Worm (Caenorhabditis elegans): ENCODE measurements around the gene Y71H2B.11.

ce11 chrIII:2597753-2598152 lies 6.0 kb upstream of the Y71H2B.11 start, which contains the start of gene mdt-19:
- TF ChIP-seq W03F9.2 (tag; optimal IDR thresholded peaks at IDR 0.05): no peak
- TF ChIP-seq dao-5 (tag; optimal IDR thresholded peaks at IDR 0.05): no peak

Data from whole organism, L4/young adult.